Worm (Caenorhabditis elegans): Measurements from ENCODE around the gene aff-1.
A peak's percentile ranks its signal among the peaks of the same experiment; 100 is the strongest.

DNA sequence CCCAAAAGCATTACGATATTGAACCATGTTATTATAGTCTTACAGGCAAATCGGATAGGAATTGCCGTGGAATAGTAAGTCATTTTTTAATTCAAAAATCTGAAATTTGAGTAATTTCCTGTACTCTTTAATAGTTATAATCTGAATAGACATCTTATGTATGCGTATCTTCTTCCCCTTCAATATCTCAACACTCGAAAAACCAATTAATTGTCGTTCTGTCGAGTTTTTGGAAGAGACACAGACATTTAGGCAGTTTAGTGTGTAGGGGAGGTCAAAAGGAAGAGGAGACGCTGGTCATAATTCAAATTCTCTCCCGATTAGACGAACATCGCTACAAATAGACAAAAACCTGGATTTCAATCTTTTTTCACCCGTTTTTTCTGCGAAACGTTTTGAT is 28.1 kb downstream of the aff-1 start:
- TF ChIP-seq flt-1 (GFP tag; IDR thresholded peaks at IDR 0.05) = peak; percentile 35; the same call in 1 of the 2 replicates
- no peak for TF ChIP-seq ztf-29 (GFP tag; IDR thresholded peaks at IDR 0.05)
- TF ChIP-seq klf-2 (GFP tag; conservative IDR thresholded peaks at IDR 0.05) = no peak
- TF ChIP-seq cog-1 (tag; optimal IDR thresholded peaks at IDR 0.05) = no peak

Data from whole organism, midembryonic.